Worm (Caenorhabditis elegans) whole organism, L2 larva: ENCODE results near the gene T22B3.3.

Experiments used
- C34F6.9 ChIP-seq: fragments of 150-350 bp; optimal IDR thresholded peaks from 2 replicates; lab custom pipeline; 2014; ENCODE audit warnings: missing biosample characterization, missing genetic modification characterization
- F13H6.1 ChIP-seq: sonication (generic microtip); optimal IDR thresholded peaks from 2 replicates; lab custom pipeline; 2016; ENCODE audit warnings: missing genetic modification characterization, missing compliant biosample characterization
- Y55F3AM.14 ChIP-seq: fragments of 200-800 bp; sonication (Bioruptor generic); optimal IDR thresholded peaks from 2 replicates; lab custom pipeline; 2018; ENCODE audit warnings: mild to moderate bottlenecking, missing genetic modification characterization, missing compliant biosample characterization
- ZK546.5 ChIP-seq: sonication (generic microtip); optimal IDR thresholded peaks from 2 replicates; lab custom pipeline; 2017; ENCODE audit warnings: missing biosample characterization, missing genetic modification characterization
- aly-2 ChIP-seq: fragments of 150-350 bp; optimal IDR thresholded peaks from 2 replicates; lab custom pipeline; 2014; ENCODE audit warnings: missing biosample characterization, missing genetic modification characterization
- blmp-1 ChIP-seq: sonication (generic microtip); optimal IDR thresholded peaks from 2 replicates; lab custom pipeline; 2017; ENCODE audit warnings: missing genetic modification characterization, mild to moderate bottlenecking, missing compliant biosample characterization, antibody characterized with exemption, moderate library complexity; ENCODE audit not compliant: insufficient read depth
- ceh-16 ChIP-seq: fragments of 150-350 bp; optimal IDR thresholded peaks from 2 replicates; lab custom pipeline; 2014; ENCODE audit warnings: missing biosample characterization, missing genetic modification characterization
- ceh-82 ChIP-seq: fragments of 150-350 bp; optimal IDR thresholded peaks from 2 replicates; lab custom pipeline; 2014; ENCODE audit warnings: missing biosample characterization, missing genetic modification characterization
- crh-2 ChIP-seq: sonication (generic microtip); optimal IDR thresholded peaks from 2 replicates; lab custom pipeline; 2017; ENCODE audit warnings: missing biosample characterization, missing genetic modification characterization
- dmd-4 ChIP-seq: sonication (generic microtip); optimal IDR thresholded peaks from 2 replicates; lab custom pipeline; 2017; ENCODE audit warnings: missing biosample characterization, missing genetic modification characterization
- elt-1 ChIP-seq: fragments of 150-350 bp; optimal IDR thresholded peaks from 2 replicates; lab custom pipeline; 2014; ENCODE audit warnings: missing biosample characterization, missing genetic modification characterization
- fos-1 ChIP-seq: fragments of 150-350 bp; optimal IDR thresholded peaks from 2 replicates; lab custom pipeline; 2014; ENCODE audit warnings: missing biosample characterization, missing genetic modification characterization
- lin-11 ChIP-seq: fragments of 150-350 bp; sonication (generic microtip); optimal IDR thresholded peaks from 2 replicates; lab custom pipeline; 2014; ENCODE audit warnings: missing biosample characterization, missing genetic modification characterization, inconsistent platforms, mixed read lengths
- lin-13 ChIP-seq: fragments of 150-350 bp; optimal IDR thresholded peaks from 2 replicates; lab custom pipeline; 2014; ENCODE audit warnings: missing biosample characterization, missing genetic modification reagents, missing genetic modification characterization
- lin-39 ChIP-seq: fragments of 150-350 bp; optimal IDR thresholded peaks from 2 replicates; lab custom pipeline; 2014; ENCODE audit warnings: missing biosample characterization, missing genetic modification reagents, missing genetic modification characterization
- lsy-2 ChIP-seq, 2 experiments: fragments of 150-350 bp in 1 of 2; sonication (generic microtip) in 1 of 2; optimal IDR thresholded peaks; 2 replicates each; lab custom pipeline; 2014 to 2017; ENCODE audit warnings: missing biosample characterization in 2 of 2, missing genetic modification characterization in 2 of 2
- mdl-1 ChIP-seq, 2 experiments: fragments of 150-350 bp in 1 of 2; sonication (generic microtip) in 1 of 2; optimal IDR thresholded peaks; 2 replicates each; lab custom pipeline; 2017; ENCODE audit warnings: missing biosample characterization in 2 of 2, missing genetic modification characterization in 2 of 2
- nhr-10 ChIP-seq: sonication (generic microtip); optimal IDR thresholded peaks from 2 replicates; lab custom pipeline; 2017; ENCODE audit warnings: missing biosample characterization, missing genetic modification characterization
- nhr-12 ChIP-seq: fragments of 150-350 bp; optimal IDR thresholded peaks from 2 replicates; lab custom pipeline; 2014; ENCODE audit warnings: missing biosample characterization, missing genetic modification characterization
- nhr-129 ChIP-seq: fragments of 150-350 bp; optimal IDR thresholded peaks from 2 replicates; lab custom pipeline; 2014; ENCODE audit warnings: missing biosample characterization, missing genetic modification characterization
- nhr-237 ChIP-seq: fragments of 150-350 bp; optimal IDR thresholded peaks from 2 replicates; lab custom pipeline; 2014; ENCODE audit warnings: missing biosample characterization, missing genetic modification characterization
- nhr-77 ChIP-seq: fragments of 150-350 bp; optimal IDR thresholded peaks from 2 replicates; lab custom pipeline; 2014; ENCODE audit warnings: missing biosample characterization, missing genetic modification characterization
- peb-1 ChIP-seq: fragments of 150-350 bp; optimal IDR thresholded peaks from 2 replicates; lab custom pipeline; 2014; ENCODE audit warnings: missing biosample characterization, missing genetic modification characterization
- skn-1 ChIP-seq: sonication (generic microtip); optimal IDR thresholded peaks from 2 replicates; lab custom pipeline; 2017; ENCODE audit warnings: missing biosample characterization, missing genetic modification characterization
- sma-3 ChIP-seq: sonication (generic microtip); optimal IDR thresholded peaks from 2 replicates; lab custom pipeline; 2016; ENCODE audit warnings: missing genetic modification reagents, missing genetic modification characterization, missing compliant biosample characterization
- sma-9 ChIP-seq, 2 experiments: fragments of 150-350 bp in 1 of 2; sonication (generic microtip) in 1 of 2; optimal IDR thresholded peaks; 2 replicates each; lab custom pipeline; 2014 to 2016; ENCODE audit warnings: missing genetic modification characterization in 2 of 2, mild to moderate bottlenecking in 1 of 2, missing biosample characterization in 1 of 2, missing compliant biosample characterization in 1 of 2, missing genetic modification reagents in 1 of 2, moderate library complexity in 1 of 2
- snpc-4 ChIP-seq: fragments of 150-350 bp; optimal IDR thresholded peaks from 2 replicates; lab custom pipeline; 2014; ENCODE audit warnings: missing biosample characterization, missing genetic modification characterization
- unc-39 ChIP-seq: fragments of 150-350 bp; optimal IDR thresholded peaks from 2 replicates; lab custom pipeline; 2014; ENCODE audit warnings: missing biosample characterization, missing genetic modification characterization
- unc-55 ChIP-seq: fragments of 150-350 bp; sonication (generic microtip); optimal IDR thresholded peaks from 3 replicates; lab custom pipeline; 2014; ENCODE audit warnings: missing biosample characterization, missing genetic modification reagents, missing genetic modification characterization
- zag-1 ChIP-seq: fragments of 150-350 bp; optimal IDR thresholded peaks from 2 replicates; lab custom pipeline; 2014; ENCODE audit warnings: missing biosample characterization, missing genetic modification characterization
- ztf-1 ChIP-seq: fragments of 200-800 bp; sonication (Bioruptor generic); conservative IDR thresholded peaks from 2 replicates; pipeline ENCODE4 v1.3.6; 2022; ENCODE audit warnings: missing genetic modification characterization, missing compliant biosample characterization
- ztf-4 ChIP-seq: fragments of 150-350 bp; optimal IDR thresholded peaks from 2 replicates; lab custom pipeline; 2014; ENCODE audit warnings: missing biosample characterization, missing genetic modification characterization

Gene T22B3.3

ce11 chrIV:11703685-11704296, at the start of gene T22B3.3, which contains the start of gene alg-3:
T22B3.3 (minus strand) TSS chrIV:11703785.
alg-3 (plus strand) TSS chrIV:11704246.
- TF ChIP-seq lin-39 (tag; lab: Kevin White, UChicago), result no peak
- TF ChIP-seq mdl-1 (tag; optimal IDR thresholded peaks at IDR 0.05; lab: Kevin White, UChicago), result no peak
- no peak for TF ChIP-seq unc-55 (GFP tag; lab: Kevin White, UChicago)
- no peak for TF ChIP-seq unc-39
- no peak for TF ChIP-seq lsy-2 (tag; optimal IDR thresholded peaks at IDR 0.05; lab: Kevin White, UChicago)
- TF ChIP-seq nhr-12 (tag; lab: Kevin White, UChicago), result no peak
- TF ChIP-seq nhr-10 (tag; lab: Kevin White, UChicago), result no peak
- TF ChIP-seq ceh-82 (tag; lab: Kevin White, UChicago), result no peak
- TF ChIP-seq fos-1, result no peak
- TF ChIP-seq crh-2 (tag; lab: Kevin White, UChicago), result no peak
- TF ChIP-seq Y55F3AM.14 (GFP tag; lab: Kevin White, UChicago), result no peak
- TF ChIP-seq ztf-1 (GFP tag; lab: Robert Waterston, UW), result no peak
- no peak for TF ChIP-seq dmd-4 (tag; lab: Kevin White, UChicago)
- TF ChIP-seq sma-9 (GFP tag; optimal IDR thresholded peaks at IDR 0.05; lab: Kevin White, UChicago), result no peak
- no peak for TF ChIP-seq sma-9 (tag; optimal IDR thresholded peaks at IDR 0.05; lab: Kevin White, UChicago)
- no peak for TF ChIP-seq ztf-4 (tag; lab: Kevin White, UChicago)

- TF ChIP-seq lin-13 (GFP tag; lab: Kevin White, UChicago) (no peak), fos-1 (no peak), elt-1 (no peak), sma-3 (GFP tag; lab: Kevin White, UChicago) (no peak), sma-9 (GFP tag; optimal IDR thresholded peaks at IDR 0.05; lab: Kevin White, UChicago) (peak; percentile 33), sma-9 (tag; optimal IDR thresholded peaks at IDR 0.05; lab: Kevin White, UChicago) (no peak), C34F6.9 (peak; percentile 23), nhr-129 (tag; lab: Kevin White, UChicago) (peak; percentile 74), F13H6.1 (peak; percentile 70), lsy-2 (tag; optimal IDR thresholded peaks at IDR 0.05; lab: Kevin White, UChicago) (peak in 1 of 2 experiments; percentile 25), peb-1 (tag; lab: Kevin White, UChicago) (no peak)
- TF ChIP-seq, all 48 proteins: peak for 5
These were observed 45.3 kb upstream of the T22B3.3 start, which contains the start of gene T12A7.6 for ce11 chrIV:11748852-11749251. T12A7.6 (plus strand) TSS chrIV:11749220.

DNA sequence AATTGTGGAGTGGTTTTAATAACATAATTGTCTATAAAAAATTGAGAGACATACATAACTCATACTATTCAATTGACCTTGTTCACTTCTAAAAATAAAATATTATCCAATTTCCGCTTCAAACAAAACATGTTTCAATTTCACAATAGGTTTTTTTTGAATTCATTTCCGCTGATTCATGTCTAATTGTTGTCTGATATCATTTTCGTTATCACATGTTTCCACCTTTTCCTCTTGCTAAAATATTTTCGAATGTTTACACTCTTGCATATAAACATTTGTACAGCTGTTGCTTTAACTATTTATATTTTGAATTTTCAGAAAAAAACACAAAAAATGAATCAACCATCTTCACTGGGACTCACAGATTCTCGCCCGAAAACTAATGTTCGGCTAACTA, 41.8 kb upstream of the T22B3.3 start, which contains the start of gene gem-4:
Gene gem-4, plus strand, starts transcription at position 301 of the 400 bp plus-strand sequence.
- TF ChIP-seq skn-1 (tag; lab: Kevin White, UChicago) (no peak), fos-1 (peak; percentile 44)

ce11 chrIV:11744287-11744686, 40.7 kb upstream of the T22B3.3 start:
- peak; percentile 9 for TF ChIP-seq unc-55 (GFP tag; lab: Kevin White, UChicago)
- peak; percentile 64 for TF ChIP-seq sma-9 (GFP tag; optimal IDR thresholded peaks at IDR 0.05; lab: Kevin White, UChicago)
- no peak for TF ChIP-seq sma-9 (tag; optimal IDR thresholded peaks at IDR 0.05; lab: Kevin White, UChicago)
- TF ChIP-seq nhr-10 (tag; lab: Kevin White, UChicago), result no peak
- peak; percentile 30 for TF ChIP-seq nhr-129 (tag; lab: Kevin White, UChicago)

DNA sequence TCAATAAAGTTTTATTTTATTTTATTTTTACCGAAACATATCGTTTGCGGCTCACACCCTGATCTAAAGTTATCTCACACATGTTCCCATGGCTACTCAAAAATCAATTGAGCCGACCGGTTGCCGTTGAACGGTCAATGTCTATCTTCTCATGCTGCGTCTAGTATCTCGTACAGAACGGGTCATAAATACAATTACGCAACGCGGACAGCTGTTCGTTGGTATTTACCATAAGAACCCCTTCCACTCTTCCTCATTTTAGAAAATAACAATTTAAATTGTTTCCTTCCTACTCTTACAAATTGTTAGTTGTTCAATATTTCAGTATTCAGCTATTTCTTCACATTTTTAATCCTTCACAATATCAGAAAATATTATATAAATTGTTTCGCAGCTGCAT, 40.2 kb upstream of the T22B3.3 start:
- TF ChIP-seq unc-39, result no peak
- no peak for TF ChIP-seq ztf-4 (tag; lab: Kevin White, UChicago)
- no peak for TF ChIP-seq fos-1
- no peak for TF ChIP-seq snpc-4 (tag; lab: Kevin White, UChicago)
- no peak for TF ChIP-seq lin-11 (tag; lab: Kevin White, UChicago)
- TF ChIP-seq ceh-16 (tag; lab: Kevin White, UChicago), result no peak
- TF ChIP-seq dmd-4 (tag; lab: Kevin White, UChicago), result no peak
- no peak for TF ChIP-seq blmp-1
- TF ChIP-seq nhr-237 (tag; lab: Kevin White, UChicago), result no peak
- no peak for TF ChIP-seq sma-9 (GFP tag; optimal IDR thresholded peaks at IDR 0.05; lab: Kevin White, UChicago)
- TF ChIP-seq sma-9 (tag; optimal IDR thresholded peaks at IDR 0.05; lab: Kevin White, UChicago), result no peak
- no peak for TF ChIP-seq zag-1 (tag; lab: Kevin White, UChicago)
- TF ChIP-seq sma-3 (GFP tag; lab: Kevin White, UChicago), result no peak
- no peak for TF ChIP-seq peb-1 (tag; lab: Kevin White, UChicago)
- TF ChIP-seq nhr-77 (tag; lab: Kevin White, UChicago), result no peak
- no peak for TF ChIP-seq lin-39 (tag; lab: Kevin White, UChicago)
- TF ChIP-seq crh-2 (tag; lab: Kevin White, UChicago), result no peak
- TF ChIP-seq nhr-10 (tag; lab: Kevin White, UChicago), result no peak
- no peak for TF ChIP-seq ZK546.5
- TF ChIP-seq aly-2 (tag; lab: Kevin White, UChicago), result no peak
- no peak for TF ChIP-seq lin-13 (GFP tag; lab: Kevin White, UChicago)
- TF ChIP-seq, all 48 proteins: peak for 0
